Fruit fly (Drosophila melanogaster) whole organism, embryonic: ENCODE results near the gene aos.

Experiments used
- Abd-B ChIP-seq: fragments of 200-800 bp; sonication (Bioruptor generic); optimal IDR thresholded peaks from 2 replicates; lab custom pipeline; 2018; ENCODE audit warnings: missing biosample characterization, mild to moderate bottlenecking, missing genetic modification characterization, moderate library complexity
- Bgb ChIP-seq: fragments of 200-800 bp; sonication (Bioruptor generic); IDR thresholded peaks from 2 replicates; pipeline ENCODE4 v1.3.6; 2022; ENCODE audit warnings: missing biosample characterization, missing genetic modification characterization; ENCODE audit not compliant: partially characterized antibody
- CG11723 ChIP-seq: fragments of 200-800 bp; sonication (Bioruptor generic); optimal IDR thresholded peaks from 2 replicates; lab custom pipeline; 2017; ENCODE audit warnings: missing biosample characterization, mild to moderate bottlenecking, missing genetic modification characterization
- CG9797 ChIP-seq: fragments of 200-800 bp; sonication (Bioruptor generic); optimal IDR thresholded peaks from 3 replicates; lab custom pipeline; 2018; ENCODE audit warnings: missing biosample characterization, mild to moderate bottlenecking, missing genetic modification characterization
- Dip3 ChIP-seq: fragments of 200-800 bp; sonication (Bioruptor generic); optimal IDR thresholded peaks from 3 replicates; lab custom pipeline; 2016; ENCODE audit warnings: missing biosample characterization, missing genetic modification characterization
- da ChIP-seq: fragments of 200-800 bp; sonication (Bioruptor generic); optimal IDR thresholded peaks from 2 replicates; lab custom pipeline; 2016; ENCODE audit warnings: missing biosample characterization, missing genetic modification characterization
- nom ChIP-seq: fragments of 200-800 bp; sonication (Bioruptor generic); optimal IDR thresholded peaks from 2 replicates; lab custom pipeline; 2017; ENCODE audit warnings: missing biosample characterization, missing genetic modification characterization, mild to moderate bottlenecking, moderate library complexity, missing genetic modification reagents
- pita ChIP-seq: fragments of 200-800 bp; sonication (Bioruptor generic); optimal IDR thresholded peaks from 2 replicates; lab custom pipeline; 2017; ENCODE audit warnings: missing biosample characterization, mild to moderate bottlenecking, missing genetic modification characterization
- z ChIP-seq: fragments of 200-800 bp; sonication (Bioruptor generic); IDR thresholded peaks from 3 replicates; pipeline ENCODE4 v1.3.6; 2022; ENCODE audit warnings: missing biosample characterization, missing genetic modification characterization

dm6 chr3L:16470071-16470470 lies 13.4 kb downstream of the aos start:
- TF ChIP-seq Bgb (GFP tag; lab: Robert Waterston, UW) = peak; percentile 40; the same call in 1 of the 2 replicates
- no peak for TF ChIP-seq Dip3 (GFP tag; lab: Kevin White, UChicago)
- no peak for TF ChIP-seq Abd-B (GFP tag; lab: Kevin White, UChicago)
- TF ChIP-seq CG9797 (GFP tag; lab: Kevin White, UChicago) = no peak
- no peak for TF ChIP-seq CG11723
- no peak for TF ChIP-seq pita
- no peak for TF ChIP-seq nom (GFP tag; lab: Kevin White, UChicago)
- TF ChIP-seq da (GFP tag; lab: Kevin White, UChicago) = no peak
- no peak for TF ChIP-seq z
